Fruit fly (Drosophila melanogaster) whole organism, embryonic: Measurements from ENCODE around the gene CG18662.

Experiments used
- ewg ChIP-seq: fragments of 200-800 bp; sonication (Bioruptor generic); optimal IDR thresholded peaks from 3 replicates; lab custom pipeline; 2017; ENCODE audit warnings: mild to moderate bottlenecking, missing biosample characterization, missing genetic modification reagents, missing genetic modification characterization
- scrt ChIP-seq: fragments of 200-800 bp; sonication (Bioruptor generic); optimal IDR thresholded peaks from 2 replicates; lab custom pipeline; 2018; ENCODE audit warnings: missing biosample characterization, mild to moderate bottlenecking, missing genetic modification characterization, moderate library complexity

DNA sequence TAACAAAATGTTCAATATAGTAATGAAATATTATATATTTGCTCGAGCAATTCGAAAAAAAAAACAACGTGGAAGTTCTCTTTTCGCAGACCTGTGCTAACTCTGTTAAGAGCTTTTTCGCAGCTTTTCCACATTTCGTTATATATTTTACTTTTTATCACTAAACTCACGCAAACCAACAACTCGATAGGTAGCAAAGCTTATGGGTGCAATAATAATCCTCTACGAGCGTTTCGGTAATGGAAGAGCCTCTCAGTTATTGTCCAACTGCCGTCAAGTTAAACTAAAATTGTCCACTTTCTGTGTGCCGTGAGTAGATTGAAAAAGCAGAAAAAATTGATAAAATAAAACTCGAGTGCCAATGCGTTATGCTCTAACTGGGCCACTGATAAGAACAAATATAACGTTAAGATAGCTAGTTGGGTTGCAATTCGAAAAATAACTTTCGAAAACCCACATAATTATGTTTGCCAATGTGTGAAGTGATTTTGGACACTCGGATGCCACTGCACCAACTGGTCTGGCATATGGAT is 46.7 kb upstream of the CG18662 start, which contains the start of gene Tsp29Fa:
- TF ChIP-seq ewg (GFP tag; lab: Kevin White, UChicago) = no peak
- TF ChIP-seq scrt (GFP tag; lab: Kevin White, UChicago) = no peak
